Fruit fly (Drosophila melanogaster) whole organism, adult: Measurements from ENCODE around the gene TwdlS.

Experiments used
- CG11617 ChIP-seq: fragments of 200-800 bp; sonication (Bioruptor generic); optimal IDR thresholded peaks from 2 replicates; lab custom pipeline; 2017; ENCODE audit warnings: mild to moderate bottlenecking, missing biosample characterization, missing genetic modification reagents, missing genetic modification characterization
- CG12768 ChIP-seq: fragments of 200-800 bp; sonication (Bioruptor generic); optimal IDR thresholded peaks from 2 replicates; lab custom pipeline; 2017; ENCODE audit warnings: missing biosample characterization, missing genetic modification characterization, mild to moderate bottlenecking, moderate library complexity, missing genetic modification reagents
- CG14711 ChIP-seq: fragments of 200-800 bp; sonication (Bioruptor generic); optimal IDR thresholded peaks from 2 replicates; lab custom pipeline; 2018; ENCODE audit warnings: missing biosample characterization, mild to moderate bottlenecking, missing genetic modification characterization, moderate library complexity
- CG1620 ChIP-seq: fragments of 200-800 bp; sonication (Bioruptor generic); optimal IDR thresholded peaks from 2 replicates; lab custom pipeline; 2016; ENCODE audit warnings: missing biosample characterization, missing genetic modification characterization
- CG33017 ChIP-seq: fragments of 200-800 bp; sonication (Bioruptor generic); optimal IDR thresholded peaks from 2 replicates; lab custom pipeline; 2018; ENCODE audit warnings: missing biosample characterization, mild to moderate bottlenecking, missing genetic modification characterization, moderate library complexity
- CG5204 ChIP-seq: fragments of 200-800 bp; sonication (Bioruptor generic); optimal IDR thresholded peaks from 2 replicates; lab custom pipeline; 2016; ENCODE audit warnings: missing biosample characterization, missing genetic modification characterization
- CG7045 ChIP-seq: fragments of 200-800 bp; sonication (Bioruptor generic); optimal IDR thresholded peaks from 2 replicates; lab custom pipeline; 2017; ENCODE audit warnings: missing biosample characterization, mild to moderate bottlenecking, missing genetic modification characterization
- CG7101 ChIP-seq: fragments of 200-800 bp; sonication (Bioruptor generic); optimal IDR thresholded peaks from 2 replicates; lab custom pipeline; 2018; ENCODE audit warnings: missing biosample characterization, mild to moderate bottlenecking, missing genetic modification characterization, moderate library complexity
- Clk ChIP-seq: fragments of 200-800 bp; sonication (Bioruptor generic); optimal IDR thresholded peaks from 2 replicates; lab custom pipeline; 2017; ENCODE audit warnings: missing biosample characterization, missing genetic modification characterization
- Crg-1 ChIP-seq: fragments of 200-800 bp; sonication (Bioruptor generic); optimal IDR thresholded peaks from 2 replicates; lab custom pipeline; 2016; ENCODE audit warnings: missing biosample characterization, missing genetic modification characterization
- Hr96 ChIP-seq: fragments of 200-800 bp; sonication (Bioruptor generic); optimal IDR thresholded peaks from 2 replicates; lab custom pipeline; 2016; ENCODE audit warnings: missing biosample characterization, missing genetic modification characterization
- Mnt ChIP-seq: fragments of 200-800 bp; sonication (Bioruptor generic); optimal IDR thresholded peaks from 2 replicates; lab custom pipeline; 2016; ENCODE audit warnings: missing biosample characterization, mild to moderate bottlenecking, missing genetic modification characterization
- bab1 ChIP-seq: fragments of 200-800 bp; sonication (Bioruptor generic); optimal IDR thresholded peaks from 3 replicates; lab custom pipeline; 2019; ENCODE audit warnings: missing biosample characterization, mild to moderate bottlenecking, missing genetic modification characterization, moderate library complexity
- cic ChIP-seq: fragments of 200-800 bp; sonication (Bioruptor generic); optimal IDR thresholded peaks from 2 replicates; lab custom pipeline; 2017; ENCODE audit warnings: missing biosample characterization, mild to moderate bottlenecking, missing genetic modification characterization, moderate library complexity
- cnc ChIP-seq, 2 experiments: fragments of >200 bp; optimal IDR thresholded peaks; 2 replicates each; lab custom pipeline; 2017
- kay ChIP-seq: fragments of 200-800 bp; sonication (Bioruptor generic); peaks from one replicate; lab custom pipeline; 2016; ENCODE audit warnings: missing biosample characterization, missing genetic modification characterization, borderline replicate concordance
- ovo ChIP-seq: fragments of 200-800 bp; sonication (Bioruptor generic); optimal IDR thresholded peaks from 2 replicates; lab custom pipeline; 2016; ENCODE audit warnings: missing biosample characterization, missing genetic modification characterization
- pad ChIP-seq: fragments of 200-800 bp; sonication (Bioruptor generic); optimal IDR thresholded peaks from 3 replicates; lab custom pipeline; 2017; ENCODE audit warnings: missing biosample characterization, missing genetic modification characterization, mild to moderate bottlenecking, moderate library complexity, missing genetic modification reagents
- tj ChIP-seq: fragments of 200-800 bp; sonication (Bioruptor generic); optimal IDR thresholded peaks from 3 replicates; lab custom pipeline; 2017; ENCODE audit warnings: missing biosample characterization, mild to moderate bottlenecking, missing genetic modification characterization, moderate library complexity
- toe ChIP-seq: fragments of 200-800 bp; sonication (Bioruptor generic); optimal IDR thresholded peaks from 2 replicates; lab custom pipeline; 2016; ENCODE audit warnings: missing biosample characterization, missing genetic modification characterization

The TwdlS gene

dm6 chr3R:26634585-26634984 is 1.9 kb upstream of the TwdlS start, which contains the start of gene TwdlR:
TwdlR (plus strand) TSS chr3R:26634885.
- TF ChIP-seq toe (no peak), CG12768 (GFP tag; lab: Kevin White, UChicago) (no peak), kay (GFP tag; lab: Kevin White, UChicago) (no peak), CG33017 (tag; lab: Kevin White, UChicago) (no peak), Hr96 (GFP tag; lab: Kevin White, UChicago) (no peak), CG1620 (GFP tag; lab: Kevin White, UChicago) (no peak), CG5204 (GFP tag; lab: Kevin White, UChicago) (no peak), CG11617 (GFP tag; lab: Kevin White, UChicago) (no peak), CG7101 (tag; lab: Kevin White, UChicago) (no peak), cnc (optimal IDR thresholded peaks at IDR 0.05; lab: Kevin White, UChicago) (no peak), ovo (GFP tag; lab: Kevin White, UChicago) (no peak), Clk (GFP tag; lab: Kevin White, UChicago) (no peak), tj (GFP tag; lab: Kevin White, UChicago) (no peak), Mnt (GFP tag; lab: Kevin White, UChicago) (no peak), Crg-1 (GFP tag; lab: Kevin White, UChicago) (no peak), CG14711 (tag; lab: Kevin White, UChicago) (no peak)

DNA sequence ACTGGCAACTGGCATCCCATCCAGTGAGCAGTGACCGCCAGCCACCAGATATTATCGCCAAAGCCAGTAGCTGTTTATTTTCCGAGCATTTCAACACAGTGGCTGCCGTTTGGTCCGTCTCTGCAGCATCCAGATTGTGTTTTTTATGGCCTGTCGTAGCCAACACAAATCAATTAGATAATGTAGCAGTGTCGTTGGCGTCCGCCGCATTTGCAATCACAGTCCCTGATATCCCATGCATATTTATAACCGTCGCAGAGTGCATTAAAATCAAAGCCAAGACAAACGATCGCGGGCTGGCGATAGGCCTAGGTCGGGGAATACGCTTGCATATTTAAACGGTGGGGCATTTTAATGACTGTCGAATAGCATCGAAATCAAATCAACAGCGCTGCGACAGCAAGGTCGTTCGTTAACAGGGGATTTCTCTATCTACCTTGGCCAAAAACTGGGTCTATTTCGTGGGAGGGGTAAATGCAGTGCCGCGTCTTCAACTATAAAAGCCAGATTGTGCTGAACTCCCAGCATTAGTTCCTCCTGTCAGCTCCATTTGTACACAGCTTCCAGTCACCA is 3.1 kb downstream of the TwdlS start, which contains the start of gene TwdlD:
Gene TwdlD (plus strand): TSS at position 523 of the 573 bp plus-strand sequence.
- TF ChIP-seq CG11617 (GFP tag; lab: Kevin White, UChicago) (no peak), Mnt (GFP tag; lab: Kevin White, UChicago) (no peak), CG7101 (tag; lab: Kevin White, UChicago) (no peak), CG33017 (tag; lab: Kevin White, UChicago) (no peak), bab1 (GFP tag; lab: Kevin White, UChicago) (no peak), CG14711 (tag; lab: Kevin White, UChicago) (no peak), cnc (optimal IDR thresholded peaks at IDR 0.05; lab: Kevin White, UChicago) (no peak), CG12768 (GFP tag; lab: Kevin White, UChicago) (no peak), cic (GFP tag; lab: Kevin White, UChicago) (no peak), CG1620 (GFP tag; lab: Kevin White, UChicago) (no peak), pad (GFP tag; lab: Kevin White, UChicago) (no peak), tj (GFP tag; lab: Kevin White, UChicago) (no peak), kay (GFP tag; lab: Kevin White, UChicago) (no peak), toe (no peak), ovo (GFP tag; lab: Kevin White, UChicago) (no peak), Crg-1 (GFP tag; lab: Kevin White, UChicago) (no peak), CG7045 (no peak)

dm6 chr3R:26654594-26654993 is 18.1 kb downstream of the TwdlS start:
- TF ChIP-seq CG7045 (no peak), pad (GFP tag; lab: Kevin White, UChicago) (no peak), Mnt (GFP tag; lab: Kevin White, UChicago) (no peak), ovo (GFP tag; lab: Kevin White, UChicago) (no peak), CG11617 (GFP tag; lab: Kevin White, UChicago) (no peak), cic (GFP tag; lab: Kevin White, UChicago) (no peak), kay (GFP tag; lab: Kevin White, UChicago) (no peak), CG1620 (GFP tag; lab: Kevin White, UChicago) (no peak), Clk (GFP tag; lab: Kevin White, UChicago) (no peak), CG5204 (GFP tag; lab: Kevin White, UChicago) (no peak), Hr96 (GFP tag; lab: Kevin White, UChicago) (no peak)

DNA sequence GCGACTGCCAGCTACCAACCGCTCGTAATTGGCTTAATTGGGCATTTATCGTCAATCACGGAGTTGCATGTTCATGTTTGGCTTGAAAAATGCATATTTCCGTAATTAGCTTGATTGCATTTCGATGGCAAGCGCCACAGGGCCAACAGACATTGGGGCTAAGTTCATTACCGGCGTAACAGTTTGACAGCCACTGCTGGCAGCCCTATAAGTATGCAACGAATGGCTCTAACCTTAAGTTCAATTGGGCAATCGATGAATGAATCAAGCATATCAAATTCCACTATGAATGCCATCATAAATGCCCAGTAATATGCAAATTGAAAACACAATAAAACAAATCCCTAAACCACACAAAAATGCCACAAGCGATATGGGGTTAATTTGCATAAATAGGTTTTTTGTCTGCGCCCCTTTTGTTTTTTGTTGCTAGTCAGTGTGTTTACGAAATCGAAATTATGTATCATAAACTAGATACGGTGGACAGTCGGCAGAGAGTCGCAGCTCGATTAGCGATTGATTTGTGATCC is 19.0 kb downstream of the TwdlS start:
- TF ChIP-seq kay (GFP tag; lab: Kevin White, UChicago), result no peak
- TF ChIP-seq CG12768 (GFP tag; lab: Kevin White, UChicago), result no peak
- no peak for TF ChIP-seq Mnt (GFP tag; lab: Kevin White, UChicago)
- no peak for TF ChIP-seq tj (GFP tag; lab: Kevin White, UChicago)
- TF ChIP-seq cic (GFP tag; lab: Kevin White, UChicago), result no peak
- TF ChIP-seq CG11617 (GFP tag; lab: Kevin White, UChicago), result no peak
- no peak for TF ChIP-seq Clk (GFP tag; lab: Kevin White, UChicago)
- TF ChIP-seq toe, result no peak
- TF ChIP-seq CG7101 (tag; lab: Kevin White, UChicago), result no peak
- TF ChIP-seq ovo (GFP tag; lab: Kevin White, UChicago), result no peak
- no peak for TF ChIP-seq CG5204 (GFP tag; lab: Kevin White, UChicago)
- TF ChIP-seq CG33017 (tag; lab: Kevin White, UChicago), result no peak
- TF ChIP-seq CG7045, result no peak
- TF ChIP-seq CG14711 (tag; lab: Kevin White, UChicago), result no peak
- TF ChIP-seq bab1 (GFP tag; lab: Kevin White, UChicago), result no peak
- no peak for TF ChIP-seq pad (GFP tag; lab: Kevin White, UChicago)
- no peak for TF ChIP-seq Hr96 (GFP tag; lab: Kevin White, UChicago)

dm6 chr3R:26656140-26656539 is 19.7 kb downstream of the TwdlS start, which contains the start of gene Tb:
Tb (plus strand) TSS chr3R:26656440.
- TF ChIP-seq CG5204 (GFP tag; lab: Kevin White, UChicago) (no peak), toe (no peak), CG14711 (tag; lab: Kevin White, UChicago) (no peak), cic (GFP tag; lab: Kevin White, UChicago) (no peak), Crg-1 (GFP tag; lab: Kevin White, UChicago) (no peak), Mnt (GFP tag; lab: Kevin White, UChicago) (no peak), Hr96 (GFP tag; lab: Kevin White, UChicago) (no peak), CG7101 (tag; lab: Kevin White, UChicago) (no peak), CG1620 (GFP tag; lab: Kevin White, UChicago) (no peak), CG7045 (no peak), cnc (optimal IDR thresholded peaks at IDR 0.05; lab: Kevin White, UChicago) (no peak), ovo (GFP tag; lab: Kevin White, UChicago) (no peak), Clk (GFP tag; lab: Kevin White, UChicago) (no peak), bab1 (GFP tag; lab: Kevin White, UChicago) (no peak), CG11617 (GFP tag; lab: Kevin White, UChicago) (no peak), pad (GFP tag; lab: Kevin White, UChicago) (no peak), CG33017 (tag; lab: Kevin White, UChicago) (no peak), CG12768 (GFP tag; lab: Kevin White, UChicago) (no peak), kay (GFP tag; lab: Kevin White, UChicago) (no peak), tj (GFP tag; lab: Kevin White, UChicago) (no peak)
